Worm (Caenorhabditis elegans) whole organism, L4/young adult: ENCODE results near the gene C01G6.9.

Experiments used
- W03F9.2 ChIP-seq: fragments of 150-350 bp; optimal IDR thresholded peaks from 2 replicates; lab custom pipeline; 2014; ENCODE audit warnings: missing biosample characterization, missing genetic modification characterization
- him-1 ChIP-seq: sonication (generic microtip); optimal IDR thresholded peaks from 2 replicates; lab custom pipeline; 2016; ENCODE audit warnings: missing genotype, missing genetic modification reagents, missing genetic modification characterization, missing compliant biosample characterization

ce11 chrII:9250422-9250821 lies 45.2 kb downstream of the C01G6.9 start, which contains the start of gene T26C5.4:
- no peak for TF ChIP-seq him-1 (tag; lab: Kevin White, UChicago)
- no peak for TF ChIP-seq W03F9.2
